Worm (Caenorhabditis elegans) whole organism, late embryonic: ENCODE data around the gene nspc-16.

ENCODE experiments used
- C08G9.2 ChIP-seq: sonication (generic microtip); optimal IDR thresholded peaks from 2 replicates; lab custom pipeline; 2016; ENCODE audit warnings: mild to moderate bottlenecking, missing genetic modification characterization, moderate library complexity, missing compliant biosample characterization
- ceh-2 ChIP-seq: sonication (generic microtip); optimal IDR thresholded peaks from 2 replicates; lab custom pipeline; 2016; ENCODE audit warnings: missing genotype, missing genetic modification characterization, missing compliant biosample characterization
- mec-3 ChIP-seq: sonication (generic microtip); optimal IDR thresholded peaks from 2 replicates; lab custom pipeline; 2016; ENCODE audit warnings: borderline replicate concordance, missing genetic modification characterization, missing compliant biosample characterization
- pax-1 ChIP-seq: fragments of 150-350 bp; optimal IDR thresholded peaks from 2 replicates; lab custom pipeline; 2014; ENCODE audit warnings: missing biosample characterization, missing genetic modification characterization
- pha-4 ChIP-seq: fragments of 150-350 bp; optimal IDR thresholded peaks from 2 replicates; lab custom pipeline; 2018; ENCODE audit warnings: missing biosample characterization, missing genetic modification reagents, missing genetic modification characterization
- rnt-1 ChIP-seq: sonication (generic microtip); optimal IDR thresholded peaks from 2 replicates; lab custom pipeline; 2016; ENCODE audit warnings: missing genetic modification characterization, missing compliant biosample characterization

DNA sequence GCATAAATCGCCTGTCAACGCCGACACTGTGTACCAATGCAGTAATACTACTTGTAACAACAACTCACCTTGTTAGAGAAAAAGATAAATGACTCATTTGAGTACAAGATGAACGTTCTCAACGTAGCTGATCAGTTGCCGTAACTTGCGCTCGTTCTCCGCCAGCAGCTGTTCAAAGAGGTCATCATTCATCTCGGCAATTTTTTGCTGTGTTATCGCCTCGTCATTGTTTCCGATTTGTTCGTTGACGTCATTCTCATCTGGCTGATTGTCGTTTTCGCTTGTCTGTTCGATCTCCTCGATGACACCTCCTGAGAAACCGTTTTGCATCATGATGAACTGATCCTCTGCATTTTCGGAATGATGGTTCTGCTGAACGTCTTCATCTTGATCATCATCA, 20.1 kb upstream of the nspc-16 start:
- TF ChIP-seq C08G9.2 (tag; lab: Kevin White, UChicago) (no peak), pha-4 (tag; lab: Kevin White, UChicago) (no peak), rnt-1 (tag; lab: Kevin White, UChicago) (no peak), mec-3 (tag; lab: Kevin White, UChicago) (no peak), pax-1 (tag; lab: Kevin White, UChicago) (no peak), ceh-2 (tag; lab: Kevin White, UChicago) (no peak)
